Worm (Caenorhabditis elegans) whole organism, mixed stage, embryonic: ENCODE measurements around the gene scl-13.

Source experiments
- bed-3 ChIP-seq: fragments of 200-800 bp; sonication (Bioruptor generic); optimal IDR thresholded peaks from 3 replicates; lab custom pipeline; 2018; ENCODE audit warnings: mild to moderate bottlenecking, missing genetic modification characterization, moderate library complexity, missing compliant biosample characterization
- blmp-1 ChIP-seq: fragments of 150-350 bp; optimal IDR thresholded peaks from 2 replicates; lab custom pipeline; 2014; ENCODE audit warnings: missing biosample characterization, missing genetic modification characterization
- ceh-39 ChIP-seq: fragments of 150-350 bp; optimal IDR thresholded peaks from 2 replicates; lab custom pipeline; 2014; ENCODE audit warnings: missing biosample characterization, missing genetic modification characterization
- ceh-43 ChIP-seq: fragments of 200-800 bp; sonication (Bioruptor generic); optimal IDR thresholded peaks from 2 replicates; lab custom pipeline; 2018; ENCODE audit warnings: mild to moderate bottlenecking, missing genetic modification characterization, moderate library complexity, missing compliant biosample characterization
- ceh-83 ChIP-seq: fragments of 200-800 bp; sonication (Bioruptor generic); optimal IDR thresholded peaks from 2 replicates; lab custom pipeline; 2018; ENCODE audit warnings: mild to moderate bottlenecking, missing genetic modification characterization, missing compliant biosample characterization
- ces-1 ChIP-seq: fragments of 150-350 bp; optimal IDR thresholded peaks from 2 replicates; lab custom pipeline; 2014; ENCODE audit warnings: missing biosample characterization, missing genetic modification reagents, missing genetic modification characterization
- cnd-1 ChIP-seq: fragments of 200-800 bp; sonication (Bioruptor generic); optimal IDR thresholded peaks from 2 replicates; lab custom pipeline; 2018; ENCODE audit warnings: mild to moderate bottlenecking, missing genetic modification characterization, missing compliant biosample characterization
- drap-1 ChIP-seq: fragments of 200-800 bp; sonication (Bioruptor generic); optimal IDR thresholded peaks from 3 replicates; lab custom pipeline; 2018; ENCODE audit warnings: mild to moderate bottlenecking, missing genetic modification characterization, missing compliant biosample characterization
- elt-1 ChIP-seq: sonication (generic microtip); optimal IDR thresholded peaks from 2 replicates; lab custom pipeline; 2017; ENCODE audit warnings: missing genetic modification characterization, mild to moderate bottlenecking, missing compliant biosample characterization, antibody characterized with exemption, moderate library complexity, borderline replicate concordance; ENCODE audit not compliant: insufficient read depth
- elt-3 ChIP-seq: fragments of 150-350 bp; optimal IDR thresholded peaks from 2 replicates; lab custom pipeline; 2014; ENCODE audit warnings: missing biosample characterization, missing genetic modification characterization
- flh-1 ChIP-seq: fragments of 200-800 bp; sonication (Bioruptor generic); optimal IDR thresholded peaks from 2 replicates; lab custom pipeline; 2018; ENCODE audit warnings: mild to moderate bottlenecking, missing genetic modification characterization, moderate library complexity, missing compliant biosample characterization
- ham-2 ChIP-seq: fragments of 200-800 bp; sonication (Bioruptor generic); optimal IDR thresholded peaks from 2 replicates; lab custom pipeline; 2018; ENCODE audit warnings: mild to moderate bottlenecking, missing genetic modification characterization, missing compliant biosample characterization
- hlh-1 ChIP-seq: fragments of 150-350 bp; optimal IDR thresholded peaks from 2 replicates; lab custom pipeline; 2014; ENCODE audit warnings: missing biosample characterization, missing genetic modification reagents, missing genetic modification characterization
- lin-13 ChIP-seq: fragments of 150-350 bp; optimal IDR thresholded peaks from 2 replicates; lab custom pipeline; 2014; ENCODE audit warnings: missing biosample characterization, missing genetic modification characterization
- lin-32 ChIP-seq: fragments of 200-800 bp; sonication (Bioruptor generic); optimal IDR thresholded peaks from 2 replicates; lab custom pipeline; 2018; ENCODE audit warnings: mild to moderate bottlenecking, missing genetic modification characterization, missing compliant biosample characterization
- lsy-2 ChIP-seq: fragments of 150-350 bp; optimal IDR thresholded peaks from 2 replicates; lab custom pipeline; 2014; ENCODE audit warnings: missing biosample characterization, missing genetic modification characterization
- mab-5 ChIP-seq: fragments of 150-350 bp; optimal IDR thresholded peaks from 2 replicates; lab custom pipeline; 2014; ENCODE audit warnings: missing biosample characterization, missing genetic modification characterization
- mep-1 ChIP-seq: fragments of 150-350 bp; optimal IDR thresholded peaks from 2 replicates; lab custom pipeline; 2017; ENCODE audit warnings: missing biosample characterization, missing genetic modification reagents, missing genetic modification characterization, inconsistent platforms
- mls-2 ChIP-seq: sonication (generic microtip); optimal IDR thresholded peaks from 2 replicates; lab custom pipeline; 2016; ENCODE audit warnings: mild to moderate bottlenecking, missing genetic modification characterization, moderate library complexity, missing compliant biosample characterization
- nhr-12 ChIP-seq: fragments of 150-350 bp; optimal IDR thresholded peaks from 2 replicates; lab custom pipeline; 2014; ENCODE audit warnings: missing biosample characterization, missing genetic modification characterization
- nhr-2 ChIP-seq: fragments of 150-350 bp; optimal IDR thresholded peaks from 2 replicates; lab custom pipeline; 2014; ENCODE audit warnings: missing biosample characterization, missing genetic modification characterization
- nhr-237 ChIP-seq: fragments of 150-350 bp; optimal IDR thresholded peaks from 2 replicates; lab custom pipeline; 2014; ENCODE audit warnings: missing biosample characterization, missing genetic modification characterization
- nhr-28 ChIP-seq: fragments of 150-350 bp; optimal IDR thresholded peaks from 2 replicates; lab custom pipeline; 2014; ENCODE audit warnings: missing biosample characterization, missing genetic modification characterization
- nhr-76 ChIP-seq: sonication (generic microtip); optimal IDR thresholded peaks from 2 replicates; lab custom pipeline; 2017; ENCODE audit warnings: missing biosample characterization, missing genetic modification characterization
- sem-2 ChIP-seq: fragments of 200-800 bp; sonication (Bioruptor generic); optimal IDR thresholded peaks from 2 replicates; lab custom pipeline; 2018; ENCODE audit warnings: mild to moderate bottlenecking, missing genetic modification characterization, missing compliant biosample characterization
- snpc-4 ChIP-seq: fragments of 150-350 bp; optimal IDR thresholded peaks from 2 replicates; lab custom pipeline; 2014; ENCODE audit warnings: missing biosample characterization, missing genetic modification characterization
- sptf-1 ChIP-seq: sonication (generic microtip); optimal IDR thresholded peaks from 2 replicates; lab custom pipeline; 2017; ENCODE audit warnings: mild to moderate bottlenecking, missing genetic modification characterization, moderate library complexity, missing compliant biosample characterization
- unc-39 ChIP-seq: fragments of 150-350 bp; optimal IDR thresholded peaks from 2 replicates; lab custom pipeline; 2014; ENCODE audit warnings: missing biosample characterization, missing genetic modification characterization
- unc-62 ChIP-seq: fragments of 150-350 bp; optimal IDR thresholded peaks from 2 replicates; lab custom pipeline; 2014; ENCODE audit warnings: missing biosample characterization, missing genetic modification reagents, missing genetic modification characterization
- ztf-11 ChIP-seq: fragments of 150-350 bp; optimal IDR thresholded peaks from 2 replicates; lab custom pipeline; 2014; ENCODE audit warnings: missing biosample characterization, missing genetic modification characterization

Gene scl-13

DNA sequence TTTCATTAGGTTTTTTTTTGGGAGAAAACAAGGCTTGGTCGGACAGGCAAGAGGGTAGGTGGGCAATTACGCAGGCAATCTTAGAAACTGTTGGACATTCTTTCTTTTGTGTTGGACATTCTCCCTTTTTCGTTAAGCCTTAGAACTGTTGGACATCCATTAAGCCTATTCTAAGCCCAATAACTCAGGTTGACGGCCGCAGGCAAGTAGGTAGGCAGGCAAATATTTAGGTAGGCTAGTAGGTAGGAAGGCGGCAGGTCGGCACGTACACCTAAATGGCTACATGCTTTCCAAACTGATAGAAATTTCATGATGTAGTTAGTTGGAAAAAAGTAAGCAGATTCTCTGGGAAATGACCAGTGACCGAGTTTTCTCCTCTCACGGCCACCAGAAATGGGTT lies 20.7 kb upstream of the scl-13 start:
- no peak for TF ChIP-seq nhr-28 (tag; lab: Kevin White, UChicago)
- TF ChIP-seq ceh-43 (GFP tag; lab: Kevin White, UChicago) = no peak
- TF ChIP-seq lsy-2 (tag; lab: Kevin White, UChicago) = no peak
- TF ChIP-seq ham-2 (GFP tag; lab: Kevin White, UChicago) = no peak
- TF ChIP-seq nhr-237 = no peak
- TF ChIP-seq drap-1 (GFP tag; lab: Kevin White, UChicago) = no peak
- TF ChIP-seq unc-39 (tag; lab: Kevin White, UChicago) = no peak
- TF ChIP-seq bed-3 = no peak
- TF ChIP-seq lin-13 = no peak
- TF ChIP-seq lin-32 (GFP tag; lab: Kevin White, UChicago) = no peak
- no peak for TF ChIP-seq snpc-4 (tag; lab: Kevin White, UChicago)
- TF ChIP-seq sem-2 (GFP tag; lab: Kevin White, UChicago) = no peak
- TF ChIP-seq, all 35 proteins: peak for 0

- no peak for TF ChIP-seq lsy-2 (tag; lab: Kevin White, UChicago)
- TF ChIP-seq mab-5 (tag; lab: Kevin White, UChicago) = no peak
- TF ChIP-seq nhr-237 = no peak
- TF ChIP-seq sem-2 (GFP tag; lab: Kevin White, UChicago) = no peak
- TF ChIP-seq hlh-1 (tag; lab: Kevin White, UChicago) = no peak
- TF ChIP-seq ham-2 (GFP tag; lab: Kevin White, UChicago) = no peak
- TF ChIP-seq ceh-39 (tag; lab: Kevin White, UChicago) = no peak
- no peak for TF ChIP-seq blmp-1 (tag; lab: Kevin White, UChicago)
- TF ChIP-seq bed-3 = no peak
- no peak for TF ChIP-seq sptf-1 (tag; lab: Kevin White, UChicago)
- no peak for TF ChIP-seq elt-3 (tag; lab: Kevin White, UChicago)
- TF ChIP-seq ceh-83 = no peak
- no peak for TF ChIP-seq ztf-11
- no peak for TF ChIP-seq lin-32 (GFP tag; lab: Kevin White, UChicago)
- no peak for TF ChIP-seq nhr-2 (tag; lab: Kevin White, UChicago)
- no peak for TF ChIP-seq nhr-12
- no peak for TF ChIP-seq ces-1 (GFP tag; lab: Kevin White, UChicago)
Measured at ce11 chrV:3831616-3832015, 20.2 kb upstream of the scl-13 start, which contains the start of gene H10D18.5. Gene H10D18.5, minus strand, starts transcription at chrV:3831716.

ce11 chrV:3825190-3825589 lies 13.7 kb upstream of the scl-13 start:
- no peak for TF ChIP-seq lin-32 (GFP tag; lab: Kevin White, UChicago)
- no peak for TF ChIP-seq lin-13
- no peak for TF ChIP-seq unc-62 (GFP tag; lab: Kevin White, UChicago)
- TF ChIP-seq nhr-237 = no peak
- TF ChIP-seq ham-2 (GFP tag; lab: Kevin White, UChicago) = no peak
- TF ChIP-seq sptf-1 (tag; lab: Kevin White, UChicago) = no peak
- no peak for TF ChIP-seq mep-1
- TF ChIP-seq cnd-1 (tag; lab: Kevin White, UChicago) = no peak
- no peak for TF ChIP-seq elt-3 (tag; lab: Kevin White, UChicago)
- TF ChIP-seq ceh-43 (GFP tag; lab: Kevin White, UChicago) = no peak
- TF ChIP-seq flh-1 (GFP tag; lab: Kevin White, UChicago) = no peak
- no peak for TF ChIP-seq bed-3
- TF ChIP-seq ces-1 (GFP tag; lab: Kevin White, UChicago) = no peak
- no peak for TF ChIP-seq elt-1 (tag; lab: Kevin White, UChicago)
- no peak for TF ChIP-seq ztf-11
- no peak for TF ChIP-seq mls-2 (tag; lab: Kevin White, UChicago)
- TF ChIP-seq nhr-76 (tag; lab: Kevin White, UChicago) = no peak
- no peak for TF ChIP-seq mab-5 (tag; lab: Kevin White, UChicago)
- TF ChIP-seq blmp-1 (tag; lab: Kevin White, UChicago) = no peak
- no peak for TF ChIP-seq unc-39 (tag; lab: Kevin White, UChicago)

- no peak for TF ChIP-seq lsy-2 (tag; lab: Kevin White, UChicago)
- TF ChIP-seq, all 35 proteins: peak for 0
Measured at ce11 chrV:3820875-3821274, 9.4 kb upstream of the scl-13 start.

DNA sequence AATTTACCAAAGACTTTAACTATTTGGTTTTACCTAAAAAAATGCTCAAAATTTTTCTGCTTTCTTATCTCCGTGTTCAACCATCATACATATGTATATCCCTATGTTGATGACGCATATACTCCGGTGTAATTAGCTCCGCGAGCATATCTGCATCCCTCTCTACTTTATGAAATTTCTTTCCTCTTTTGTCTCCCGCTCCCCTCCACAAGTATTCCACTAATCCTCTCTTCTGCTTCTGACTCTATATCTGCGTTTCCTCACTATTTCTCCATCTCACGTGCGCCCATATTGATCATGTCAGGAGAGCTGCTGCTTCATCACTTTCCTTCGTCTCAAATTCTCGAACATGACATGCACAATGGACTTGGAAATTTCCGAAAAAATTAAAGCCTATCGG lies 3.5 kb upstream of the scl-13 start, which contains the start of gene H10D18.1:
Gene H10D18.1, plus strand, starts transcription at position 277 of the 400 bp plus-strand sequence.
- TF ChIP-seq nhr-237 (no peak), ces-1 (GFP tag; lab: Kevin White, UChicago) (peak; percentile 22)
